Worm (Caenorhabditis elegans): ENCODE data around the gene ndab-2.

ndab-2 gene

DNA sequence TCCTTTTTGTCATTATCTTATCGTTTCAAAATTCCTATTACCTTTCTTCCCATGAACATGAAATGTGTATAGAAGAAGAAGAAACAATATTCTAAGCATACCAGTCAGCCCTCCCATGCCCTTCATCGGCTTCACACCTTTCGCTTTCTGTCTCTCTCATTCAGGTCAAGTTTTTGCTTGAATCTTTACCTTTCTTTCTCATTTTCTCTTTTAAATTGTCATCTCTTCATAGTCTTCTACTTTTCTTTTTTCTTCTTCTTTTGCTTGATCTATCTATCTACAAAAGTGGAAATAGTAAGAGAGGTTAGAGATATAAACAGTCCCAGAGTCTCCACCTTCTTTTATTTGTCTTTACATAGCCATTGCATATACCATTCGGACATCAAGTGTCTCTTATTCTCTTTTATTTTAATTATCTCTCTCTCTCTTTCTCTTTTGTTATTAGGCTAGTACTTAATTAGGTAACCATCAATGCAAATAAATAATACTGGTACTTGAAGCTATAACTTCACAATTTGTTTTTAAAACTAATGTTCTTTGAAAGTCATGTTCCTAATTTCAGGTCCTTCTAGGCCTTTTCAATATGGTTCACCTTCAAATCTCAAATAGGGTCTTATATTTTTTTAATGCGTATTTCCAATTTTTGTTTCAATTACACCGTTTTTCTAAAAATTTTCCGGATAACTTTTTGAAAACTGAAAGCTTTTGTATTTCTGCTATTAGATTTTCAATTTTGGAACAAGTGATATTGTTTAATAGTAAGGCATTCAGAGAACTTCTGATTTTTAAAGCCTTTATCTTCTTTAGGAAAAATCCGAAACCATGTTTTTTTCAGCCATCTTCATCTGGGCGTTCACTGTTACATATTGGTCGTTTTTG is 21.1 kb downstream of the ndab-2 start, which contains the start of gene dpy-31 (continued):
- TF ChIP-seq jun-1 (tag; optimal IDR thresholded peaks at IDR 0.05) (no peak), lsy-2 (tag; optimal IDR thresholded peaks at IDR 0.05) (peak in 1 of 2 experiments; percentile 44), F44E2.7 (GFP tag; IDR thresholded peaks at IDR 0.05) (no peak), unc-39 (tag; optimal IDR thresholded peaks at IDR 0.05) (no peak), php-3 (GFP tag; IDR thresholded peaks at IDR 0.05) (no peak), lim-7 (GFP tag; IDR thresholded peaks at IDR 0.05) (no peak), daf-16 (GFP tag; optimal IDR thresholded peaks at IDR 0.05) (no peak), daf-16 (tag; optimal IDR thresholded peaks at IDR 0.05) (no peak), lin-38 (GFP tag; IDR thresholded peaks at IDR 0.05) (no peak), nhr-25 (tag; optimal IDR thresholded peaks at IDR 0.05; ENCODE audit: borderline replicate concordance, insufficient read depth) (peak; percentile 64), hmg-1.1 (GFP tag; IDR thresholded peaks at IDR 0.05) (no peak), Y105C5A.15 (GFP tag; IDR thresholded peaks at IDR 0.05) (no peak), unc-62 (GFP tag; optimal IDR thresholded peaks at IDR 0.05 in 1 of 2) (peak in 1 of 2 experiments; percentile 95), unc-62 (tag; optimal IDR thresholded peaks at IDR 0.05) (no peak), daf-12 (tag; optimal IDR thresholded peaks at IDR 0.05) (no peak), nhr-111 (GFP tag; optimal IDR thresholded peaks at IDR 0.05) (no peak), saeg-2 (GFP tag; IDR thresholded peaks at IDR 0.05) (no peak), ZK337.2 (GFP tag; IDR thresholded peaks at IDR 0.05) (no peak), madf-9 (GFP tag; conservative IDR thresholded peaks at IDR 0.05) (no peak), R02D3.7 (tag; optimal IDR thresholded peaks at IDR 0.05) (no peak), mep-1 (tag; optimal IDR thresholded peaks at IDR 0.05) (peak; percentile 58), unc-130 (GFP tag; optimal IDR thresholded peaks at IDR 0.05) (no peak), zip-11 (GFP tag; IDR thresholded peaks at IDR 0.05) (no peak), dmd-8 (GFP tag; IDR thresholded peaks at IDR 0.05) (no peak)

DNA sequence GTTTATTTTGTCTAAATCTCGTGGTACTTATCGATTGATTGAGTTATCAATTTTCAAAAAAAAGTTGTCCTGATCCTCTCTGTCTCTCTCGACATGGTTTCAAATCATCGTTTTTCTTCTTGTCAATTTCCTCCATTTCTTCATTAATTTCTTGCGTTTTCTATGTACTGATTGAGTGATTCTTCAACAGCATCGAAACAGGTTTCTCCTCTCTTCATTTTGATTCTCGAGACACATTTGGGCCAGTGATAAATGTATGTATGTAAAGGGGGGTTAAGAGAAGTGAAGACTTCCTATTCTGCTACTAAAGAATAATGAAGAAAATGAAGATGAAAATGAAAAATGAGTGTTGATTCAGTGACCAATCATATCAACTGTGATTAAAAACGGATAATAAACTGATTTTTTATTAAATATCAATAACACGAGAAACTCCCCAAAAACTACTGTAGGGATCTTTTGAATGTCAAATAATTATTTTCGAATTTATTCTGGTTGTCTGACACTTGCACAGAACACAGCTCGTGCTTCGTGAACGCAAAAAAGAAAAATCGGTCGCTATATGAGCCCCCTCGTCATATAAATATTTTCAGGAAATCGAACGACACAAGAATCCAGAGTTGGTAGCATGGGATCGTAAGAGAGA is 22.7 kb downstream of the ndab-2 start:
- TF ChIP-seq tra-1 (GFP tag; IDR thresholded peaks at IDR 0.05) (0 out of 2 replicates have a peak, but pooled peaks have one; percentile 37), aha-1 (tag) (peak; percentile 95), mdl-1 (tag; optimal IDR thresholded peaks at IDR 0.05) (peak in 1 of 2 experiments; percentile 50), hlh-11 (tag; optimal IDR thresholded peaks at IDR 0.05) (peak; percentile 35), cey-2 (tag; optimal IDR thresholded peaks at IDR 0.05; ENCODE audit: borderline replicate concordance, insufficient read depth) (peak; percentile 73), dpl-1 (GFP tag; optimal IDR thresholded peaks at IDR 0.05) (peak; percentile 7), unc-62 (GFP tag; optimal IDR thresholded peaks at IDR 0.05 in 1 of 2) (no peak), unc-62 (tag; optimal IDR thresholded peaks at IDR 0.05) (no peak), lsy-2 (tag; optimal IDR thresholded peaks at IDR 0.05) (peak in 1 of 2 experiments; percentile 49), lim-7 (GFP tag; IDR thresholded peaks at IDR 0.05) (no peak), nhr-28 (tag; optimal IDR thresholded peaks at IDR 0.05) (peak; percentile 66), spr-1 (tag; optimal IDR thresholded peaks at IDR 0.05) (no peak), mxl-3 (GFP tag; optimal IDR thresholded peaks at IDR 0.05) (peak; percentile 37), hlh-30 (tag; optimal IDR thresholded peaks at IDR 0.05; ENCODE audit: insufficient read depth) (peak; percentile 17), egl-43 (GFP tag; IDR thresholded peaks at IDR 0.05) (no peak), set-16 (GFP tag; IDR thresholded peaks at IDR 0.05) (no peak), daf-8 (GFP tag; IDR thresholded peaks at IDR 0.05) (no peak), fos-1 (tag; optimal IDR thresholded peaks at IDR 0.05) (no peak)

All from whole organism, L4 larva.